Fruit fly (Drosophila melanogaster) whole organism, wandering third instar larva: ENCODE results near the gene CG9498.

Source experiments
- Hr78 ChIP-seq: fragments of >200 bp; optimal IDR thresholded peaks from 2 replicates; lab custom pipeline; 2017; ENCODE audit warnings: missing biosample characterization, missing genetic modification characterization
- Hr83 ChIP-seq: fragments of 200-300 bp; sonication (Bioruptor generic); optimal IDR thresholded peaks from 2 replicates; lab custom pipeline; 2016; ENCODE audit warnings: missing biosample characterization, mild to moderate bottlenecking, missing genetic modification characterization, moderate library complexity; ENCODE audit not compliant: poor library complexity, severe bottlenecking
- brk ChIP-seq: fragments of 200-800 bp; sonication (Bioruptor generic); optimal IDR thresholded peaks from 2 replicates; lab custom pipeline; 2016; ENCODE audit warnings: missing biosample characterization, mild to moderate bottlenecking, missing genetic modification characterization
- fru ChIP-seq: fragments of 200-800 bp; sonication (Bioruptor generic); optimal IDR thresholded peaks from 3 replicates; lab custom pipeline; 2016; ENCODE audit warnings: missing biosample characterization, mild to moderate bottlenecking, missing genetic modification characterization
- lola ChIP-seq: fragments of >200 bp; optimal IDR thresholded peaks from 2 replicates; lab custom pipeline; 2017; ENCODE audit warnings: missing biosample characterization, missing genetic modification characterization
- psq ChIP-seq: fragments of 200-800 bp; sonication (Bioruptor generic); optimal IDR thresholded peaks from 3 replicates; lab custom pipeline; 2017; ENCODE audit warnings: missing biosample characterization, mild to moderate bottlenecking, missing genetic modification characterization, moderate library complexity

dm6 chr2L:6308651-6309050 is 42.2 kb downstream of the CG9498 start, which contains the start of the genes CG43922 and CG13984:
- TF ChIP-seq psq, result no peak
- no peak for TF ChIP-seq fru
- no peak for TF ChIP-seq Hr83 (GFP tag; lab: Kevin White, UChicago)
- TF ChIP-seq brk (GFP tag; lab: Kevin White, UChicago), result no peak
- no peak for TF ChIP-seq Hr78 (GFP tag; lab: Kevin White, UChicago)
- no peak for TF ChIP-seq lola (GFP tag; lab: Kevin White, UChicago)
